Fruit fly (Drosophila melanogaster) whole organism, embryonic: ENCODE results near the gene Exo70.
A peak's percentile ranks its signal among the peaks of the same experiment; 100 is the strongest.

Source experiments
- Aef1 ChIP-seq: fragments of 200-800 bp; sonication (Bioruptor generic); IDR thresholded peaks from 3 replicates; pipeline ENCODE4 v1.3.6; 2022; ENCODE audit warnings: missing biosample characterization, missing genetic modification characterization
- CG10431 ChIP-seq: fragments of 200-800 bp; sonication (Bioruptor generic); optimal IDR thresholded peaks from 3 replicates; lab custom pipeline; 2018; ENCODE audit warnings: missing biosample characterization, mild to moderate bottlenecking, missing genetic modification characterization
- CG11093 ChIP-seq: fragments of 200-800 bp; sonication (Bioruptor generic); IDR thresholded peaks from 3 replicates; pipeline ENCODE4 v1.3.6; 2022; ENCODE audit warnings: missing biosample characterization, missing genetic modification characterization
- CG17186 ChIP-seq: fragments of 200-800 bp; sonication (Bioruptor generic); optimal IDR thresholded peaks from 3 replicates; lab custom pipeline; 2017; ENCODE audit warnings: missing biosample characterization, missing genetic modification reagents, missing genetic modification characterization
- CG17385 ChIP-seq: fragments of 200-800 bp; sonication (Bioruptor generic); optimal IDR thresholded peaks from 3 replicates; lab custom pipeline; 2018; ENCODE audit warnings: missing biosample characterization, mild to moderate bottlenecking, missing genetic modification characterization
- CG18262 ChIP-seq: fragments of 200-800 bp; optimal IDR thresholded peaks from 3 replicates; lab custom pipeline; 2019; ENCODE audit warnings: missing biosample characterization, mild to moderate bottlenecking, missing genetic modification characterization, moderate library complexity
- CG1832 ChIP-seq: fragments of 200-800 bp; sonication (Bioruptor generic); optimal IDR thresholded peaks from 2 replicates; lab custom pipeline; 2017; ENCODE audit warnings: missing biosample characterization, mild to moderate bottlenecking, missing genetic modification characterization, inconsistent platforms
- CG18764 ChIP-seq: fragments of 200-800 bp; sonication (Bioruptor generic); optimal IDR thresholded peaks from 3 replicates; lab custom pipeline; 2016; ENCODE audit warnings: missing biosample characterization, missing genetic modification characterization
- CG2129 ChIP-seq: fragments of 200-800 bp; sonication (Bioruptor generic); IDR thresholded peaks from 2 replicates; pipeline ENCODE4 v1.3.6; 2022; ENCODE audit warnings: missing biosample characterization, missing genetic modification characterization; ENCODE audit not compliant: partially characterized antibody
- CG2712 ChIP-seq: fragments of 200-800 bp; optimal IDR thresholded peaks from 3 replicates; lab custom pipeline; 2019; ENCODE audit warnings: missing biosample characterization, mild to moderate bottlenecking, missing genetic modification characterization, moderate library complexity
- CG33213 ChIP-seq: fragments of 200-800 bp; sonication (Bioruptor generic); optimal IDR thresholded peaks from 3 replicates; lab custom pipeline; 2016; ENCODE audit warnings: missing biosample characterization, missing genetic modification characterization
- CG4730 ChIP-seq: fragments of 200-800 bp; sonication (Bioruptor generic); IDR thresholded peaks from 2 replicates; pipeline ENCODE4 v1.3.6; 2022; ENCODE audit warnings: missing biosample characterization, missing genetic modification characterization
- CG4854 ChIP-seq: fragments of 200-800 bp; sonication (Bioruptor generic); optimal IDR thresholded peaks from 2 replicates; lab custom pipeline; 2016; ENCODE audit warnings: missing biosample characterization, missing genetic modification characterization, inconsistent platforms
- CG6254 ChIP-seq: fragments of 200-800 bp; sonication (Bioruptor generic); optimal IDR thresholded peaks from 3 replicates; lab custom pipeline; 2017; ENCODE audit warnings: mild to moderate bottlenecking, missing biosample characterization, missing genetic modification reagents, missing genetic modification characterization
- CG6272 ChIP-seq: fragments of 200-800 bp; sonication (Bioruptor generic); IDR thresholded peaks from 2 replicates; pipeline ENCODE4 v1.3.6; 2022; ENCODE audit warnings: missing biosample characterization, missing genetic modification characterization
- CG6683 ChIP-seq: fragments of 200-800 bp; sonication (Bioruptor generic); optimal IDR thresholded peaks from 2 replicates; lab custom pipeline; 2017; ENCODE audit warnings: missing biosample characterization, mild to moderate bottlenecking, missing genetic modification characterization, missing genetic modification reagents
- CG8290 ChIP-seq, 3 experiments: fragments of 200-800 bp; sonication (Bioruptor generic); optimal IDR thresholded peaks; 2 replicates each; lab custom pipeline; 2016 to 2019; ENCODE audit warnings: missing biosample characterization in 3 of 3, missing genetic modification characterization in 3 of 3, mild to moderate bottlenecking in 2 of 3, moderate library complexity in 1 of 3
- CG8478 ChIP-seq: fragments of >200 bp; optimal IDR thresholded peaks from 2 replicates; lab custom pipeline; 2018
- CG9932 ChIP-seq: fragments of 200-800 bp; sonication (Bioruptor generic); IDR thresholded peaks from 2 replicates; pipeline ENCODE4 v1.3.6; 2022; ENCODE audit warnings: missing biosample characterization, missing genetic modification characterization
- CHES-1-like ChIP-seq: fragments of 200-800 bp; sonication (Bioruptor generic); optimal IDR thresholded peaks from 2 replicates; lab custom pipeline; 2016; ENCODE audit warnings: missing biosample characterization, missing genetic modification characterization
- Dad ChIP-seq: fragments of 200-800 bp; sonication (Bioruptor generic); optimal IDR thresholded peaks from 3 replicates; lab custom pipeline; 2016; ENCODE audit warnings: missing biosample characterization, missing genetic modification characterization
- Dbx ChIP-seq: fragments of 200-800 bp; sonication (Bioruptor generic); IDR thresholded peaks from 3 replicates; pipeline ENCODE4 v1.3.6; 2022; ENCODE audit warnings: missing biosample characterization, missing genetic modification characterization
- Dll ChIP-seq: fragments of 200-800 bp; sonication (Bioruptor generic); IDR thresholded peaks from 4 replicates; pipeline ENCODE4 v1.3.6; 2022; ENCODE audit warnings: missing biosample characterization, missing genetic modification characterization; ENCODE audit not compliant: partially characterized antibody
- ERR ChIP-seq: fragments of 200-800 bp; sonication (Bioruptor generic); optimal IDR thresholded peaks from 2 replicates; lab custom pipeline; 2016; ENCODE audit warnings: missing biosample characterization, missing genetic modification characterization
- Ets97D ChIP-seq: fragments of 200-800 bp; sonication (Bioruptor generic); optimal IDR thresholded peaks from 3 replicates; lab custom pipeline; 2016; ENCODE audit warnings: missing biosample characterization, missing genetic modification characterization
- HLH3B ChIP-seq: fragments of 200-800 bp; sonication (Bioruptor generic); IDR thresholded peaks from 2 replicates; pipeline ENCODE4 v1.3.6; 2022; ENCODE audit warnings: missing biosample characterization, missing genetic modification characterization
- Hmx ChIP-seq: fragments of 200-800 bp; sonication (Bioruptor generic); optimal IDR thresholded peaks from 2 replicates; lab custom pipeline; 2016; ENCODE audit warnings: missing biosample characterization, missing genetic modification characterization
- Kr ChIP-seq: fragments of 200-800 bp; sonication (Bioruptor generic); optimal IDR thresholded peaks from 2 replicates; lab custom pipeline; 2017; ENCODE audit warnings: missing biosample characterization, mild to moderate bottlenecking, missing genetic modification characterization
- Sox100B ChIP-seq: fragments of 200-800 bp; sonication (Bioruptor generic); optimal IDR thresholded peaks from 3 replicates; lab custom pipeline; 2018; ENCODE audit warnings: missing biosample characterization, mild to moderate bottlenecking, missing genetic modification characterization
- Spps ChIP-seq: fragments of 200-800 bp; sonication (Bioruptor generic); optimal IDR thresholded peaks from 2 replicates; lab custom pipeline; 2018; ENCODE audit warnings: missing biosample characterization, mild to moderate bottlenecking, missing genetic modification characterization
- Trl ChIP-seq, 3 experiments: fragments of >200 bp in 2 of 3; fragments of 200-800 bp in 1 of 3; sonication (Bioruptor generic) in 1 of 3; optimal IDR thresholded peaks; 2 replicates in 1 of 3; 3 replicates in 2 of 3; lab custom pipeline; 2016 to 2017; ENCODE audit warnings: missing biosample characterization in 1 of 3, missing genetic modification characterization in 1 of 3
- Xrp1 ChIP-seq: fragments of 200-800 bp; sonication (Bioruptor generic); IDR thresholded peaks from 2 replicates; pipeline ENCODE4 v1.3.6; 2022; ENCODE audit warnings: missing biosample characterization, missing genetic modification characterization
- cwo ChIP-seq: fragments of 200-800 bp; sonication (Bioruptor generic); optimal IDR thresholded peaks from 3 replicates; lab custom pipeline; 2017; ENCODE audit warnings: missing biosample characterization, missing genetic modification characterization, mild to moderate bottlenecking, moderate library complexity, missing genetic modification reagents
- esg ChIP-seq: fragments of 200-800 bp; sonication (Bioruptor generic); conservative IDR thresholded peaks from 2 replicates; pipeline ENCODE4 v1.3.6; 2022; ENCODE audit warnings: missing biosample characterization, missing genetic modification characterization
- fru ChIP-seq: fragments of >200 bp; optimal IDR thresholded peaks from 2 replicates; lab custom pipeline; 2017
- gsb ChIP-seq: fragments of 200-800 bp; sonication (Bioruptor generic); IDR thresholded peaks from 2 replicates; pipeline ENCODE4 v1.3.6; 2022; ENCODE audit warnings: missing biosample characterization, missing genetic modification characterization
- jigr1 ChIP-seq: fragments of 200-800 bp; sonication (Bioruptor generic); IDR thresholded peaks from 3 replicates; pipeline ENCODE4 v1.3.6; 2022; ENCODE audit warnings: missing biosample characterization, missing genetic modification characterization
- lmd ChIP-seq: fragments of 200-800 bp; sonication (Bioruptor generic); IDR thresholded peaks from 2 replicates; pipeline ENCODE4 v1.3.6; 2022; ENCODE audit warnings: missing biosample characterization, missing genetic modification characterization
- luna ChIP-seq: fragments of 200-800 bp; sonication (Bioruptor generic); optimal IDR thresholded peaks from 2 replicates; lab custom pipeline; 2016; ENCODE audit warnings: missing biosample characterization, missing genetic modification characterization
- mld ChIP-seq: fragments of 200-800 bp; sonication (Bioruptor generic); IDR thresholded peaks from 3 replicates; pipeline ENCODE4 v1.3.6; 2022; ENCODE audit warnings: missing biosample characterization, missing genetic modification characterization; ENCODE audit not compliant: partially characterized antibody
- sc ChIP-seq, 3 experiments: fragments of >200 bp in 2 of 3; fragments of 200-800 bp in 1 of 3; sonication (Bioruptor generic) in 1 of 3; optimal IDR thresholded peaks; 2 replicates in 2 of 3; 3 replicates in 1 of 3; lab custom pipeline; 2017; ENCODE audit warnings: mild to moderate bottlenecking in 1 of 3, missing biosample characterization in 1 of 3, missing genetic modification characterization in 1 of 3, missing genetic modification reagents in 1 of 3
- sim ChIP-seq: fragments of 200-800 bp; sonication (Bioruptor generic); IDR thresholded peaks from 2 replicates; pipeline ENCODE4 v1.3.6; 2022; ENCODE audit warnings: missing biosample characterization, missing genetic modification characterization
- sima ChIP-seq: fragments of 200-800 bp; sonication (Bioruptor generic); optimal IDR thresholded peaks from 2 replicates; lab custom pipeline; 2016; ENCODE audit warnings: missing biosample characterization, missing genetic modification characterization
- slp2 ChIP-seq: fragments of 200-800 bp; sonication (Bioruptor generic); optimal IDR thresholded peaks from 2 replicates; lab custom pipeline; 2016; ENCODE audit warnings: missing biosample characterization, missing genetic modification characterization
- sr ChIP-seq: fragments of 200-800 bp; sonication (Bioruptor generic); IDR thresholded peaks from 3 replicates; pipeline ENCODE4 v1.3.6; 2022; ENCODE audit warnings: missing biosample characterization, missing genetic modification characterization
- stc ChIP-seq: fragments of 200-800 bp; sonication (Bioruptor generic); IDR thresholded peaks from 2 replicates; pipeline ENCODE4 v1.3.6; 2022; ENCODE audit warnings: missing biosample characterization, missing genetic modification characterization
- twi ChIP-seq: fragments of 200-800 bp; optimal IDR thresholded peaks from 2 replicates; lab custom pipeline; 2019; ENCODE audit warnings: missing biosample characterization, mild to moderate bottlenecking, missing genetic modification characterization, moderate library complexity
- vvl ChIP-seq: fragments of 200-800 bp; sonication (Bioruptor generic); IDR thresholded peaks from 2 replicates; pipeline ENCODE4 v1.3.6; 2022; ENCODE audit warnings: missing biosample characterization, missing genetic modification characterization

Exo70 gene

DNA sequence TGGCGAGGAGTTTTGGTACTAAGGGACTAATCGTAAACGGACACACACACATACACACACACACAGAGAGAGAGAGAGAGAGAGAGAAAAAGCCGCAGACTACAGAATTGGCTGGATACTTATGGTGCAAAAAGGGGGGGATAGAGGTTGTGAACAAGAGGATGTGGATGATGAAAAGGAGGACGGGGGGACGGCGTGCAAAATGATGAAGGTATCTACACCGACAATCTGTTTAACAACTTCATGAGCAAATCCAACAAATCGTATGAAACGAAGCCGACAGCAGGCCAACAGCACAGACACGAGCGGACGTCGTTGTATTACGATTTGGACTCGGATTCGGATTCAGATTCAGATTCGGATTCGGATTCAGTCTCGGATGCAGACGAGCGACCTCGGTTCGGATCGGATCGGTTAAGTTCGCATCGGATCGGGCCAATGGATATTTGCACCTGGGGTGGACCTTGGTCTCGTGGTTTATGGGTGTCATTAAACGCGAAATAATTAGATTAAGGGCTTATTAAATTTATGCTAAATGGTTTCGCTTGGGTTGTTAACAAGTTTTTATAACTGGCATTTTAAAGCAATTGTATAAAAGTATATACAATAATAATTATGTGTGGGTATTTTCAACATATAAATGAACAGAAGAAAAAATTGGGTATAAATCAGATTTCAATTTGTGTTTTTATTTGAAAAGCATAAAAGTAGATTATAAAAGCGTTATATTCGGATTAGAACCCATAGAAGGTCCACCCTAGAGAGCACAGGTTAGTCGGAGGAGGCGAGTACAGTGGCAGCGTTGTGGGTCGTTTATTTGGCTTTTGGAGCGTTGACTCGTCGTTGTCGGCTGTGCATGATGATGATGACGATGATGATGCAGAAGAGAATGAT is 43.6 kb downstream of the Exo70 start (continued):
- TF ChIP-seq Trl (optimal IDR thresholded peaks at IDR 0.05; lab: Kevin White, UChicago), result peak; percentile 46 to 54
- TF ChIP-seq Trl (GFP tag; optimal IDR thresholded peaks at IDR 0.05; lab: Kevin White, UChicago), result peak; percentile 61
- no peak for TF ChIP-seq CG2129 (GFP tag; lab: Robert Waterston, UW)
- no peak for TF ChIP-seq CG1832 (GFP tag; lab: Kevin White, UChicago)
- TF ChIP-seq sima (GFP tag; lab: Kevin White, UChicago), result no peak
- peak; percentile 36 for TF ChIP-seq Ets97D
- peak; percentile 53 for TF ChIP-seq Hmx (GFP tag; lab: Kevin White, UChicago)
- TF ChIP-seq Dll (GFP tag; lab: Robert Waterston, UW), result no peak
- peak; percentile 75 for TF ChIP-seq Dbx (GFP tag; lab: Robert Waterston, UW)
- peak; percentile 84 for TF ChIP-seq vvl (GFP tag; lab: Robert Waterston, UW)
- TF ChIP-seq fru (lab: Kevin White, UChicago), result no peak
- TF ChIP-seq CG6683 (GFP tag; lab: Kevin White, UChicago), result peak; percentile 91
- TF ChIP-seq cwo (GFP tag; lab: Kevin White, UChicago), result peak; percentile 92
- TF ChIP-seq twi (tag; lab: Kevin White, UChicago), result peak; percentile 60
- TF ChIP-seq CG17385, result peak; percentile 83
- peak; percentile 78 for TF ChIP-seq CG4854 (GFP tag; lab: Kevin White, UChicago)
- TF ChIP-seq sim, result peak; percentile 47; the same call in 1 of the 2 replicates
- peak; percentile 15 for TF ChIP-seq CHES-1-like (GFP tag; lab: Kevin White, UChicago)
- TF ChIP-seq CG4730 (GFP tag; lab: Robert Waterston, UW), result peak; percentile 71
- peak; percentile 69 for TF ChIP-seq Aef1 (GFP tag; lab: Robert Waterston, UW)
- peak; percentile 47 for TF ChIP-seq Dad (GFP tag; lab: Kevin White, UChicago)
- peak; percentile 71 for TF ChIP-seq CG18764 (GFP tag; lab: Kevin White, UChicago)
- TF ChIP-seq esg (GFP tag; lab: Robert Waterston, UW), result peak; percentile 72
- peak; percentile 16 for TF ChIP-seq luna (GFP tag; lab: Kevin White, UChicago)
- peak; percentile 70 for TF ChIP-seq HLH3B (GFP tag; lab: Robert Waterston, UW)
- peak; percentile 83 for TF ChIP-seq Xrp1 (GFP tag; lab: Robert Waterston, UW)
- no peak for TF ChIP-seq sr
- peak; percentile 19 for TF ChIP-seq CG8290 (GFP tag; optimal IDR thresholded peaks at IDR 0.05; lab: Kevin White, UChicago)
- peak in 1 of 2 experiments; percentile 5 for TF ChIP-seq CG8290 (tag; optimal IDR thresholded peaks at IDR 0.05; lab: Kevin White, UChicago)
- TF ChIP-seq CG2712 (tag; lab: Kevin White, UChicago), result peak; percentile 94
- TF ChIP-seq gsb (GFP tag; lab: Robert Waterston, UW), result peak; percentile 72
- TF ChIP-seq Sox100B (GFP tag; lab: Kevin White, UChicago), result peak; percentile 95
- peak; percentile 57 for TF ChIP-seq CG9932 (GFP tag; lab: Robert Waterston, UW)
- peak; percentile 94 for TF ChIP-seq CG18262 (tag; lab: Kevin White, UChicago)
- TF ChIP-seq CG11093 (GFP tag; lab: Robert Waterston, UW), result peak; percentile 61; the same call in 2 of the 3 replicates
- no peak for TF ChIP-seq ERR
- no peak for TF ChIP-seq CG8478
- peak; percentile 39 for TF ChIP-seq slp2
- TF ChIP-seq CG6254 (GFP tag; lab: Kevin White, UChicago), result peak; percentile 89
- no peak for TF ChIP-seq sc (optimal IDR thresholded peaks at IDR 0.05; lab: Kevin White, UChicago)
- TF ChIP-seq sc (GFP tag; optimal IDR thresholded peaks at IDR 0.05; lab: Kevin White, UChicago), result peak; percentile 59
- no peak for TF ChIP-seq mld (GFP tag; lab: Robert Waterston, UW)
- TF ChIP-seq jigr1 (GFP tag; lab: Robert Waterston, UW), result peak; percentile 51; the same call in 1 of the 3 replicates
- TF ChIP-seq stc (GFP tag; lab: Robert Waterston, UW), result peak; percentile 80
- peak; percentile 84 for TF ChIP-seq lmd (GFP tag; lab: Robert Waterston, UW)
- no peak for TF ChIP-seq Kr
- peak; percentile 14 for TF ChIP-seq CG17186 (GFP tag; lab: Kevin White, UChicago)
- TF ChIP-seq Spps (tag; lab: Kevin White, UChicago), result peak; percentile 77
- peak; percentile 63 for TF ChIP-seq CG10431 (GFP tag; lab: Kevin White, UChicago)
- 0 out of 2 replicates have a peak, but pooled peaks have one; percentile 20 for TF ChIP-seq CG6272
- TF ChIP-seq CG33213 (GFP tag; lab: Kevin White, UChicago), result peak; percentile 37
